Fruit fly (Drosophila melanogaster) whole organism, embryonic: ENCODE measurements around the gene CG32354.
A peak's percentile ranks its signal among the peaks of the same experiment; 100 is the strongest.

Source experiments
- B-H1 ChIP-seq: fragments of 200-800 bp; sonication (Bioruptor generic); IDR thresholded peaks from 3 replicates; pipeline ENCODE4 v1.3.6; 2022; ENCODE audit warnings: missing biosample characterization, missing genetic modification characterization
- Bgb ChIP-seq: fragments of 200-800 bp; sonication (Bioruptor generic); IDR thresholded peaks from 2 replicates; pipeline ENCODE4 v1.3.6; 2022; ENCODE audit warnings: missing biosample characterization, missing genetic modification characterization; ENCODE audit not compliant: partially characterized antibody
- CG10565 ChIP-seq: fragments of 200-800 bp; sonication (Bioruptor generic); optimal IDR thresholded peaks from 3 replicates; lab custom pipeline; 2016; ENCODE audit warnings: missing biosample characterization, mild to moderate bottlenecking, missing genetic modification characterization
- CG11247 ChIP-seq: fragments of 200-800 bp; sonication (Bioruptor generic); IDR thresholded peaks from 2 replicates; pipeline ENCODE4 v1.3.6; 2022; ENCODE audit warnings: missing biosample characterization, missing genetic modification characterization
- CG12219 ChIP-seq: fragments of 200-800 bp; sonication (Bioruptor generic); optimal IDR thresholded peaks from 3 replicates; lab custom pipeline; 2018; ENCODE audit warnings: missing biosample characterization, mild to moderate bottlenecking, missing genetic modification characterization
- CG12299 ChIP-seq: fragments of 200-800 bp; sonication (Bioruptor generic); optimal IDR thresholded peaks from 2 replicates; lab custom pipeline; 2018; ENCODE audit warnings: missing biosample characterization, mild to moderate bottlenecking, missing genetic modification characterization
- CG12659 ChIP-seq: fragments of 200-800 bp; sonication (Bioruptor generic); optimal IDR thresholded peaks from 3 replicates; lab custom pipeline; 2017; ENCODE audit warnings: mild to moderate bottlenecking, missing biosample characterization, missing genetic modification reagents, missing genetic modification characterization
- CG13123 ChIP-seq: fragments of 200-800 bp; sonication (Bioruptor generic); optimal IDR thresholded peaks from 2 replicates; lab custom pipeline; 2016; ENCODE audit warnings: missing biosample characterization, missing genetic modification characterization
- CG14050 ChIP-seq: fragments of 200-800 bp; sonication (Bioruptor generic); IDR thresholded peaks from 3 replicates; pipeline ENCODE4 v1.3.6; 2022; ENCODE audit warnings: missing biosample characterization, missing genetic modification characterization
- CG17385 ChIP-seq: fragments of 200-800 bp; sonication (Bioruptor generic); optimal IDR thresholded peaks from 3 replicates; lab custom pipeline; 2018; ENCODE audit warnings: missing biosample characterization, mild to moderate bottlenecking, missing genetic modification characterization
- CG17829 ChIP-seq: fragments of 200-800 bp; optimal IDR thresholded peaks from 2 replicates; lab custom pipeline; 2019; ENCODE audit warnings: missing biosample characterization, mild to moderate bottlenecking, missing genetic modification characterization, moderate library complexity
- CG2678 ChIP-seq: fragments of 200-800 bp; sonication (Bioruptor generic); optimal IDR thresholded peaks from 3 replicates; lab custom pipeline; 2019; ENCODE audit warnings: missing biosample characterization, mild to moderate bottlenecking, missing genetic modification characterization, moderate library complexity
- CG31365 ChIP-seq: fragments of 200-800 bp; sonication (Bioruptor generic); optimal IDR thresholded peaks from 2 replicates; lab custom pipeline; 2018; ENCODE audit warnings: missing biosample characterization, mild to moderate bottlenecking, missing genetic modification characterization
- CG32772 ChIP-seq: fragments of 200-800 bp; sonication (Bioruptor generic); IDR thresholded peaks from 2 replicates; pipeline ENCODE4 v1.3.6; 2022; ENCODE audit warnings: missing biosample characterization, missing genetic modification characterization
- CG6813 ChIP-seq: fragments of 200-800 bp; sonication (Bioruptor generic); optimal IDR thresholded peaks from 2 replicates; lab custom pipeline; 2017; ENCODE audit warnings: missing biosample characterization, missing genetic modification characterization, mild to moderate bottlenecking, moderate library complexity, missing genetic modification reagents
- CG7556 ChIP-seq: fragments of 200-800 bp; sonication (Bioruptor generic); optimal IDR thresholded peaks from 2 replicates; lab custom pipeline; 2017; ENCODE audit warnings: missing biosample characterization, mild to moderate bottlenecking, missing genetic modification characterization
- CG7745 ChIP-seq: fragments of 200-800 bp; sonication (Bioruptor generic); optimal IDR thresholded peaks from 2 replicates; lab custom pipeline; 2018; ENCODE audit warnings: missing biosample characterization, mild to moderate bottlenecking, missing genetic modification characterization, moderate library complexity
- CG8359 ChIP-seq: fragments of 200-800 bp; sonication (Bioruptor generic); optimal IDR thresholded peaks from 2 replicates; lab custom pipeline; 2017; ENCODE audit warnings: missing biosample characterization, mild to moderate bottlenecking, missing genetic modification characterization, borderline replicate concordance
- CHES-1-like ChIP-seq: fragments of 200-800 bp; sonication (Bioruptor generic); optimal IDR thresholded peaks from 2 replicates; lab custom pipeline; 2016; ENCODE audit warnings: missing biosample characterization, missing genetic modification characterization
- Dll ChIP-seq: fragments of 200-800 bp; sonication (Bioruptor generic); IDR thresholded peaks from 4 replicates; pipeline ENCODE4 v1.3.6; 2022; ENCODE audit warnings: missing biosample characterization, missing genetic modification characterization; ENCODE audit not compliant: partially characterized antibody
- Fer1 ChIP-seq: fragments of 200-800 bp; sonication (Bioruptor generic); optimal IDR thresholded peaks from 2 replicates; lab custom pipeline; 2017; ENCODE audit warnings: missing biosample characterization, mild to moderate bottlenecking, missing genetic modification characterization
- H2.0 ChIP-seq: fragments of 200-800 bp; sonication (Bioruptor generic); IDR thresholded peaks from 2 replicates; pipeline ENCODE4 v1.3.6; 2022; ENCODE audit warnings: missing biosample characterization, missing genetic modification characterization
- HLH3B ChIP-seq: fragments of 200-800 bp; sonication (Bioruptor generic); IDR thresholded peaks from 2 replicates; pipeline ENCODE4 v1.3.6; 2022; ENCODE audit warnings: missing biosample characterization, missing genetic modification characterization
- HLH4C ChIP-seq: fragments of 200-800 bp; sonication (Bioruptor generic); IDR thresholded peaks from 3 replicates; pipeline ENCODE4 v1.3.6; 2022; ENCODE audit warnings: missing biosample characterization, missing genetic modification characterization; ENCODE audit not compliant: partially characterized antibody
- Hsf ChIP-seq: fragments of 200-800 bp; sonication (Bioruptor generic); optimal IDR thresholded peaks from 3 replicates; lab custom pipeline; 2016; ENCODE audit warnings: missing biosample characterization, missing genetic modification characterization
- Lhr ChIP-seq: fragments of 200-800 bp; sonication (Bioruptor generic); optimal IDR thresholded peaks from 3 replicates; lab custom pipeline; 2017; ENCODE audit warnings: mild to moderate bottlenecking, missing biosample characterization, missing genetic modification reagents, missing genetic modification characterization
- Nf-YA ChIP-seq: fragments of 200-800 bp; sonication (Bioruptor generic); IDR thresholded peaks from 2 replicates; pipeline ENCODE4 v1.3.6; 2022; ENCODE audit warnings: missing biosample characterization, missing genetic modification characterization
- Poxn ChIP-seq: fragments of 200-800 bp; sonication (Bioruptor generic); IDR thresholded peaks from 2 replicates; pipeline ENCODE4 v1.3.6; 2022; ENCODE audit warnings: missing biosample characterization, missing genetic modification characterization
- Rfx ChIP-seq: fragments of 200-800 bp; sonication (Bioruptor generic); IDR thresholded peaks from 2 replicates; pipeline ENCODE4 v1.3.6; 2022; ENCODE audit warnings: missing biosample characterization, missing genetic modification characterization
- Side ChIP-seq: fragments of 200-800 bp; sonication (Bioruptor generic); optimal IDR thresholded peaks from 2 replicates; lab custom pipeline; 2016; ENCODE audit warnings: missing biosample characterization, missing genetic modification characterization
- Six4 ChIP-seq: fragments of 200-800 bp; sonication (Bioruptor generic); optimal IDR thresholded peaks from 2 replicates; lab custom pipeline; 2016; ENCODE audit warnings: missing biosample characterization, missing genetic modification characterization
- Stat92E ChIP-seq, 3 experiments: fragments of >200 bp in 2 of 3; fragments of 200-800 bp in 1 of 3; sonication (Bioruptor generic) in 1 of 3; optimal IDR thresholded peaks; 2 replicates each; lab custom pipeline; 2017 to 2019; ENCODE audit warnings: missing biosample characterization in 3 of 3, missing genetic modification characterization in 3 of 3, mild to moderate bottlenecking in 1 of 3, moderate library complexity in 1 of 3
- Xrp1 ChIP-seq: fragments of 200-800 bp; sonication (Bioruptor generic); IDR thresholded peaks from 2 replicates; pipeline ENCODE4 v1.3.6; 2022; ENCODE audit warnings: missing biosample characterization, missing genetic modification characterization
- ash1 ChIP-seq: fragments of 200-800 bp; sonication (Bioruptor generic); optimal IDR thresholded peaks from 2 replicates; lab custom pipeline; 2018; ENCODE audit warnings: missing biosample characterization, mild to moderate bottlenecking, missing genetic modification characterization
- bigmax ChIP-seq: fragments of 200-800 bp; sonication (Bioruptor generic); optimal IDR thresholded peaks from 2 replicates; lab custom pipeline; 2018; ENCODE audit warnings: missing biosample characterization, mild to moderate bottlenecking, missing genetic modification characterization
- cg ChIP-seq: fragments of 200-800 bp; sonication (Bioruptor generic); optimal IDR thresholded peaks from 3 replicates; lab custom pipeline; 2019; ENCODE audit warnings: missing biosample characterization, mild to moderate bottlenecking, missing genetic modification characterization, moderate library complexity
- chinmo ChIP-seq: fragments of 200-800 bp; sonication (Bioruptor generic); IDR thresholded peaks from 4 replicates; pipeline ENCODE4 v1.3.6; 2022; ENCODE audit warnings: missing biosample characterization, missing genetic modification characterization; ENCODE audit not compliant: partially characterized antibody
- eyg ChIP-seq: fragments of 200-800 bp; sonication (Bioruptor generic); optimal IDR thresholded peaks from 3 replicates; lab custom pipeline; 2016; ENCODE audit warnings: missing biosample characterization, missing genetic modification characterization
- fd96Cb ChIP-seq: fragments of 200-800 bp; sonication (Bioruptor generic); optimal IDR thresholded peaks from 2 replicates; lab custom pipeline; 2018; ENCODE audit warnings: missing biosample characterization, mild to moderate bottlenecking, missing genetic modification characterization, moderate library complexity
- pan ChIP-seq, 4 experiments: fragments of >200 bp in 3 of 4; fragments of 200-800 bp in 1 of 4; sonication (Bioruptor generic) in 1 of 4; optimal IDR thresholded peaks in 3 of 4; IDR thresholded peaks in 1 of 4; 2 replicates each; pipeline versions ENCODE4 v1.3.6 to Lab custom; 2017 to 2022; ENCODE audit warnings: missing biosample characterization in 2 of 4, missing genetic modification characterization in 2 of 4, mixed read lengths in 1 of 4
- peb ChIP-seq: fragments of 200-800 bp; sonication (Bioruptor generic); IDR thresholded peaks from 2 replicates; pipeline ENCODE4 v1.3.6; 2022; ENCODE audit warnings: missing biosample characterization, missing genetic modification characterization
- psq ChIP-seq: fragments of 200-800 bp; sonication (Bioruptor generic); optimal IDR thresholded peaks from 2 replicates; lab custom pipeline; 2017; ENCODE audit warnings: missing biosample characterization, missing genetic modification characterization
- ranshi ChIP-seq: fragments of 200-800 bp; sonication (Bioruptor generic); IDR thresholded peaks from 2 replicates; pipeline ENCODE4 v1.3.6; 2022; ENCODE audit warnings: missing biosample characterization, missing genetic modification characterization
- rib ChIP-seq: fragments of 200-800 bp; sonication (Bioruptor generic); IDR thresholded peaks from 2 replicates; pipeline ENCODE4 v1.3.6; 2022; ENCODE audit warnings: missing biosample characterization, missing genetic modification characterization
- sens-2 ChIP-seq: fragments of 200-800 bp; sonication (Bioruptor generic); IDR thresholded peaks from 2 replicates; pipeline ENCODE4 v1.3.6; 2022; ENCODE audit warnings: missing biosample characterization, missing genetic modification characterization
- slbo ChIP-seq: fragments of 200-800 bp; sonication (Bioruptor generic); IDR thresholded peaks from 2 replicates; pipeline ENCODE4 v1.3.6; 2022; ENCODE audit warnings: missing biosample characterization, missing genetic modification characterization
- sr ChIP-seq: fragments of 200-800 bp; sonication (Bioruptor generic); IDR thresholded peaks from 3 replicates; pipeline ENCODE4 v1.3.6; 2022; ENCODE audit warnings: missing biosample characterization, missing genetic modification characterization
- tna ChIP-seq: fragments of 200-800 bp; sonication (Bioruptor generic); IDR thresholded peaks from 2 replicates; pipeline ENCODE4 v1.3.6; 2022; ENCODE audit warnings: missing biosample characterization, missing genetic modification characterization; ENCODE audit not compliant: partially characterized antibody
- zf30C ChIP-seq: fragments of 200-800 bp; sonication (Bioruptor generic); optimal IDR thresholded peaks from 3 replicates; lab custom pipeline; 2018; ENCODE audit warnings: missing biosample characterization, mild to moderate bottlenecking, missing genetic modification characterization

The CG32354 gene

dm6 chr3L:8398763-8399445 is 23.1 kb downstream of the CG32354 start (continued):
- TF ChIP-seq CG12219: no peak
- no peak for TF ChIP-seq tna (GFP tag; lab: Robert Waterston, UW)
- TF ChIP-seq bigmax (GFP tag; lab: Kevin White, UChicago): no peak
- peak; percentile 16 for TF ChIP-seq eyg
- TF ChIP-seq H2.0 (GFP tag; lab: Robert Waterston, UW): peak; percentile 21; the same call in 1 of the 2 replicates
- TF ChIP-seq Dll (GFP tag; lab: Robert Waterston, UW): no peak
- peak; percentile 50; the same call in 1 of the 3 replicates for TF ChIP-seq HLH4C (GFP tag; lab: Robert Waterston, UW)
- TF ChIP-seq HLH3B: peak; percentile 17; the same call in 1 of the 2 replicates
- no peak for TF ChIP-seq Lhr (GFP tag; lab: Kevin White, UChicago)
- TF ChIP-seq chinmo (GFP tag; lab: Robert Waterston, UW): no peak
- no peak for TF ChIP-seq CG17829 (tag; lab: Kevin White, UChicago)
- no peak for TF ChIP-seq ash1 (GFP tag; lab: Kevin White, UChicago)
- no peak for TF ChIP-seq CG31365 (tag; lab: Kevin White, UChicago)
- TF ChIP-seq Hsf (GFP tag; lab: Kevin White, UChicago): peak; percentile 36
- TF ChIP-seq psq (GFP tag; lab: Kevin White, UChicago): no peak
- TF ChIP-seq CG17385: peak; percentile 35
- TF ChIP-seq sr (GFP tag; lab: Robert Waterston, UW): no peak
- TF ChIP-seq Nf-YA (GFP tag; lab: Robert Waterston, UW): no peak
- TF ChIP-seq Stat92E (GFP tag; optimal IDR thresholded peaks at IDR 0.05; lab: Kevin White, UChicago): no peak
- TF ChIP-seq CG12299 (tag; lab: Kevin White, UChicago): no peak
- TF ChIP-seq CG12659 (GFP tag; lab: Kevin White, UChicago): no peak
- TF ChIP-seq fd96Cb: peak; percentile 38
- 0 out of 2 replicates have a peak, but pooled peaks have one; percentile 7 for TF ChIP-seq peb (GFP tag; lab: Robert Waterston, UW)
- no peak for TF ChIP-seq CG7745 (tag; lab: Kevin White, UChicago)
- TF ChIP-seq zf30C (GFP tag; lab: Kevin White, UChicago): no peak
- TF ChIP-seq CG7556 (GFP tag; lab: Kevin White, UChicago): no peak
- TF ChIP-seq pan (optimal IDR thresholded peaks at IDR 0.05; lab: Kevin White, UChicago): no peak
- peak in 1 of 2 experiments; percentile 15 for TF ChIP-seq pan (GFP tag; optimal IDR thresholded peaks at IDR 0.05 in 1 of 2, IDR thresholded peaks at IDR 0.05 in 1 of 2)
- no peak for TF ChIP-seq CG10565 (GFP tag; lab: Kevin White, UChicago)
- no peak for TF ChIP-seq Six4 (GFP tag; lab: Kevin White, UChicago)
- TF ChIP-seq CHES-1-like (GFP tag; lab: Kevin White, UChicago): no peak
- no peak for TF ChIP-seq CG2678 (tag; lab: Kevin White, UChicago)
- peak; percentile 50 for TF ChIP-seq CG32772
- TF ChIP-seq slbo (GFP tag; lab: Robert Waterston, UW): peak; percentile 49
- no peak for TF ChIP-seq CG13123 (GFP tag; lab: Kevin White, UChicago)
- no peak for TF ChIP-seq Fer1 (GFP tag; lab: Kevin White, UChicago)
- TF ChIP-seq Bgb (GFP tag; lab: Robert Waterston, UW): no peak
- TF ChIP-seq sens-2 (GFP tag; lab: Robert Waterston, UW): no peak
- 0 out of 2 replicates have a peak, but pooled peaks have one; percentile 33 for TF ChIP-seq Rfx (GFP tag; lab: Robert Waterston, UW)
- no peak for TF ChIP-seq cg
- no peak for TF ChIP-seq rib (GFP tag; lab: Robert Waterston, UW)
- TF ChIP-seq CG6813 (GFP tag; lab: Kevin White, UChicago): no peak
- no peak for TF ChIP-seq CG11247 (GFP tag; lab: Robert Waterston, UW)
- TF ChIP-seq B-H1: no peak
- TF ChIP-seq Side (GFP tag; lab: Kevin White, UChicago): no peak
- no peak for TF ChIP-seq CG8359 (GFP tag; lab: Kevin White, UChicago)
- TF ChIP-seq CG14050: no peak
- peak; percentile 64; the same call in 1 of the 2 replicates for TF ChIP-seq Xrp1 (GFP tag; lab: Robert Waterston, UW)
- no peak for TF ChIP-seq Poxn (GFP tag; lab: Robert Waterston, UW)
- TF ChIP-seq ranshi (GFP tag; lab: Robert Waterston, UW): no peak
